Worm (Caenorhabditis elegans) whole organism, early embryonic: ENCODE results near the gene T23F2.2.

ENCODE experiments used
- ama-1 ChIP-seq: fragments of 150-350 bp; optimal IDR thresholded peaks from 2 replicates; lab custom pipeline; 2014
- hmg-4 ChIP-seq: fragments of 200-800 bp; sonication (Bioruptor generic); optimal IDR thresholded peaks from 2 replicates; lab custom pipeline; 2018; ENCODE audit warnings: mild to moderate bottlenecking, missing genetic modification characterization, missing compliant biosample characterization

ce11 chrX:5518352-5518751, 13.3 kb upstream of the T23F2.2 start:
- TF ChIP-seq hmg-4 (GFP tag; lab: Kevin White, UChicago) (peak; percentile 82), ama-1 (lab: Kevin White, UChicago) (no peak)
